Worm (Caenorhabditis elegans) whole organism, early embryonic: ENCODE measurements around the gene str-6.

ENCODE experiments used
- F13C5.2 ChIP-seq: sonication (generic microtip); optimal IDR thresholded peaks from 2 replicates; lab custom pipeline; 2017; ENCODE audit warnings: mild to moderate bottlenecking, missing genetic modification characterization, inconsistent platforms, missing compliant biosample characterization
- ama-1 ChIP-seq: fragments of 150-350 bp; optimal IDR thresholded peaks from 2 replicates; lab custom pipeline; 2014
- ceh-13 ChIP-seq: fragments of 200-800 bp; sonication (Bioruptor generic); optimal IDR thresholded peaks from 2 replicates; lab custom pipeline; 2018; ENCODE audit warnings: mild to moderate bottlenecking, missing genetic modification characterization, missing compliant biosample characterization
- ceh-36 ChIP-seq: sonication (generic microtip); optimal IDR thresholded peaks from 2 replicates; lab custom pipeline; 2016; ENCODE audit warnings: missing genetic modification characterization, inconsistent platforms, missing compliant biosample characterization
- flt-1 ChIP-seq: fragments of 200-800 bp; sonication (Bioruptor generic); IDR thresholded peaks from 2 replicates; pipeline ENCODE4 v1.3.6; 2022; ENCODE audit warnings: missing genetic modification characterization, missing compliant biosample characterization
- pes-1 ChIP-seq: fragments of 200-800 bp; sonication (Bioruptor generic); IDR thresholded peaks from 2 replicates; pipeline ENCODE4 v1.3.6; 2022; ENCODE audit warnings: missing genetic modification reagents, missing genetic modification characterization, missing compliant biosample characterization
- scrt-1 ChIP-seq: fragments of 200-800 bp; sonication (Bioruptor generic); IDR thresholded peaks from 2 replicates; pipeline ENCODE4 v1.3.6; 2022; ENCODE audit warnings: missing genetic modification characterization, missing compliant biosample characterization
- tbx-37 ChIP-seq: fragments of 200-800 bp; sonication (Bioruptor generic); conservative IDR thresholded peaks from 2 replicates; pipeline ENCODE4 v1.3.6; 2022; ENCODE audit warnings: missing genetic modification reagents, missing genetic modification characterization, missing compliant biosample characterization
- tra-4 ChIP-seq: sonication (generic microtip); optimal IDR thresholded peaks from 2 replicates; lab custom pipeline; 2017; ENCODE audit warnings: missing genetic modification characterization, missing compliant biosample characterization

DNA sequence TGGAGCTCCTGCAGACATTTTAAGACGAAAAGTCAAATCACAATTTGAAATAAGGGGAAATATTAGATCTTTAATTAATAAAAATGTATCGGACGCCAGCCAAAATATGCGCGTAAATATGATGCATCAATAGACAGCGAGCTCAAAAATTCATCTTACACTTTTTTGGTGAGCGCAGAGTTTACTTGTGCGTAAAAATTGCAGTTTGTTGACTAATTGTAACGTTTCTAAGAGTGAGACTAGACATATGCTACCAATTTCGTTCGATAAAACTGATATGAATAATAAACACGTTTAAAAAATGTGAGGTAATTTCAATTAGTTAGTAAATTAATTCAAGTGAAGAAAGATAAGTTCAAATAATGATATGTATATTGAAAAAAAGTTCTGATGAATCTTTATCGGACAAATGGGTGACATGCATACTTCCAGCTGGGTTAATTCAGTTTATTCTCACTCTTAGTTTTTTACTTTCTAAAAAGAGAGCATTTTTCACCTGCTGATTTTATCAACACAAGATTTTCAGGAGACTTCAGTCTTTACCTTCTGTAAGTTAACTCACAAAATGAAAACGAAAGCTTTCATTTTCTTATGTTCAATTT, 29.2 kb upstream of the str-6 start, which contains the start of the genes nhr-285 and irld-52:
- no peak for TF ChIP-seq ama-1
- TF ChIP-seq flt-1 (GFP tag; lab: Robert Waterston, UW) = no peak
- TF ChIP-seq tra-4 = no peak
- TF ChIP-seq ceh-13 (GFP tag; lab: Kevin White, UChicago) = no peak
- TF ChIP-seq tbx-37 = no peak
- no peak for TF ChIP-seq ceh-36
- no peak for TF ChIP-seq F13C5.2 (tag; lab: Kevin White, UChicago)
- TF ChIP-seq scrt-1 (GFP tag; lab: Robert Waterston, UW) = no peak
- no peak for TF ChIP-seq pes-1 (GFP tag; lab: Robert Waterston, UW)
